Worm (Caenorhabditis elegans) whole organism, L4 larva: Measurements from ENCODE around the gene F42A6.5.

Experiments used
- D1046.2 ChIP-seq: fragments of 200-800 bp; sonication (Bioruptor generic); IDR thresholded peaks from 2 replicates; pipeline ENCODE4 v1.3.6; 2022; ENCODE audit warnings: missing genetic modification characterization, missing compliant biosample characterization
- F10B5.3 ChIP-seq: sonication (generic microtip); optimal IDR thresholded peaks from 2 replicates; lab custom pipeline; 2016; ENCODE audit warnings: mild to moderate bottlenecking, missing genetic modification characterization, missing compliant biosample characterization
- F26F4.8 ChIP-seq: fragments of 200-800 bp; sonication (Bioruptor generic); conservative IDR thresholded peaks from 2 replicates; pipeline ENCODE4 v1.3.6; 2022; ENCODE audit warnings: missing genetic modification characterization, missing compliant biosample characterization
- F37D6.2 ChIP-seq: sonication (generic microtip); optimal IDR thresholded peaks from 2 replicates; lab custom pipeline; 2016; ENCODE audit warnings: mild to moderate bottlenecking, missing genetic modification characterization, missing compliant biosample characterization
- F44E2.7 ChIP-seq: fragments of 200-800 bp; sonication (Bioruptor generic); IDR thresholded peaks from 2 replicates; pipeline ENCODE4 v2.1.2; 2022; ENCODE audit warnings: missing genetic modification characterization, missing compliant biosample characterization
- F49E8.2 ChIP-seq: sonication (generic microtip); optimal IDR thresholded peaks from 2 replicates; lab custom pipeline; 2016; ENCODE audit warnings: missing compliant biosample characterization, mild to moderate bottlenecking, missing genetic modification characterization, borderline replicate concordance
- Y105C5A.15 ChIP-seq: fragments of 200-800 bp; sonication (Bioruptor generic); IDR thresholded peaks from 2 replicates; pipeline ENCODE4 v1.3.6; 2022; ENCODE audit warnings: missing genetic modification characterization, missing compliant biosample characterization
- Y75B8A.6 ChIP-seq: fragments of 200-800 bp; sonication (Bioruptor generic); IDR thresholded peaks from 2 replicates; pipeline ENCODE4 v1.3.6; 2022; ENCODE audit warnings: missing genetic modification reagents, missing genetic modification characterization, missing compliant biosample characterization
- ZK337.2 ChIP-seq: fragments of 200-800 bp; sonication (Bioruptor generic); IDR thresholded peaks from 2 replicates; pipeline ENCODE4 v1.3.6; 2022; ENCODE audit warnings: missing genetic modification reagents, missing genetic modification characterization, missing compliant biosample characterization
- ZK546.5 ChIP-seq, 2 experiments: sonication (generic microtip); optimal IDR thresholded peaks; 2 replicates each; lab custom pipeline; 2017; ENCODE audit warnings: missing biosample characterization in 2 of 2, missing genetic modification characterization in 2 of 2
- aha-1 ChIP-seq: fragments of 150-350 bp; peaks from one replicate; lab custom pipeline; 2014; ENCODE audit warnings: missing biosample characterization, missing genetic modification characterization
- aly-2 ChIP-seq: sonication (generic microtip); optimal IDR thresholded peaks from 2 replicates; lab custom pipeline; 2018; ENCODE audit warnings: missing biosample characterization, missing genetic modification characterization
- ama-1 ChIP-seq: fragments of 150-350 bp; optimal IDR thresholded peaks from 2 replicates; lab custom pipeline; 2014; ENCODE audit warnings: inconsistent platforms, mixed read lengths
- ceh-28 ChIP-seq: fragments of 150-350 bp; optimal IDR thresholded peaks from 2 replicates; lab custom pipeline; 2014; ENCODE audit warnings: missing biosample characterization, missing genetic modification reagents, missing genetic modification characterization
- ceh-44 ChIP-seq: fragments of 200-800 bp; sonication (Bioruptor generic); IDR thresholded peaks from 2 replicates; pipeline ENCODE4 v1.3.6; 2022; ENCODE audit warnings: missing genetic modification reagents, missing genetic modification characterization, missing compliant biosample characterization
- ceh-82 ChIP-seq: sonication (generic microtip); optimal IDR thresholded peaks from 2 replicates; lab custom pipeline; 2017; ENCODE audit warnings: missing biosample characterization, missing genetic modification characterization
- ces-1 ChIP-seq: fragments of 150-350 bp; sonication (generic microtip); optimal IDR thresholded peaks from 4 replicates; lab custom pipeline; 2014; ENCODE audit warnings: missing biosample characterization, missing genetic modification reagents, missing genetic modification characterization
- cey-2 ChIP-seq: sonication (generic microtip); optimal IDR thresholded peaks from 3 replicates; lab custom pipeline; 2017; ENCODE audit warnings: missing genetic modification characterization, mild to moderate bottlenecking, missing compliant biosample characterization, antibody characterized with exemption, borderline replicate concordance; ENCODE audit not compliant: insufficient read depth
- daf-12 ChIP-seq: fragments of 150-350 bp; optimal IDR thresholded peaks from 2 replicates; lab custom pipeline; 2014; ENCODE audit warnings: missing biosample characterization, missing genetic modification reagents, missing genetic modification characterization
- dmd-8 ChIP-seq: fragments of 200-800 bp; sonication (Bioruptor generic); IDR thresholded peaks from 2 replicates; pipeline ENCODE4 v1.3.6; 2022; ENCODE audit warnings: missing genetic modification characterization, missing compliant biosample characterization
- dpl-1 ChIP-seq: fragments of 150-350 bp; optimal IDR thresholded peaks from 2 replicates; lab custom pipeline; 2014; ENCODE audit warnings: missing biosample characterization, missing genetic modification reagents, missing genetic modification characterization
- duxl-1 ChIP-seq: sonication (generic microtip); optimal IDR thresholded peaks from 2 replicates; lab custom pipeline; 2016; ENCODE audit warnings: mild to moderate bottlenecking, missing genetic modification characterization, moderate library complexity, missing compliant biosample characterization; ENCODE audit not compliant: poor library complexity
- dve-1 ChIP-seq: sonication (generic microtip); optimal IDR thresholded peaks from 2 replicates; lab custom pipeline; 2017; ENCODE audit warnings: antibody characterized with exemption, mild to moderate bottlenecking, missing genetic modification characterization, missing compliant biosample characterization; ENCODE audit not compliant: insufficient read depth
- fos-1 ChIP-seq: fragments of 150-350 bp; optimal IDR thresholded peaks from 2 replicates; lab custom pipeline; 2014; ENCODE audit warnings: missing biosample characterization, missing genetic modification characterization
- gei-8 ChIP-seq: fragments of 200-800 bp; sonication (Bioruptor generic); optimal IDR thresholded peaks from 2 replicates; lab custom pipeline; 2018; ENCODE audit warnings: mild to moderate bottlenecking, missing genetic modification characterization, missing compliant biosample characterization
- hif-1 ChIP-seq, 2 experiments: sonication (generic microtip); optimal IDR thresholded peaks; 2 replicates each; lab custom pipeline; 2016 to 2017; ENCODE audit warnings: missing compliant biosample characterization in 2 of 2, missing genetic modification characterization in 2 of 2, missing genetic modification reagents in 2 of 2, missing genotype in 2 of 2, mild to moderate bottlenecking in 1 of 2
- lin-13 ChIP-seq: fragments of 150-350 bp; optimal IDR thresholded peaks from 2 replicates; lab custom pipeline; 2014; ENCODE audit warnings: missing biosample characterization, missing genetic modification reagents, missing genetic modification characterization
- lin-29 ChIP-seq: fragments of 200-800 bp; sonication (Bioruptor generic); IDR thresholded peaks from 2 replicates; pipeline ENCODE4 v1.3.6; 2022; ENCODE audit warnings: missing genetic modification reagents, missing genetic modification characterization, missing compliant biosample characterization
- lin-38 ChIP-seq: fragments of 200-800 bp; sonication (Bioruptor generic); IDR thresholded peaks from 2 replicates; pipeline ENCODE4 v1.3.6; 2022; ENCODE audit warnings: missing genetic modification reagents, missing genetic modification characterization, missing compliant biosample characterization
- lin-39 ChIP-seq: fragments of 150-350 bp; optimal IDR thresholded peaks from 2 replicates; lab custom pipeline; 2014; ENCODE audit warnings: missing biosample characterization, missing genetic modification reagents, missing genetic modification characterization
- mdl-1 ChIP-seq, 2 experiments: fragments of 150-350 bp in 1 of 2; sonication (generic microtip) in 1 of 2; optimal IDR thresholded peaks; 2 replicates each; lab custom pipeline; 2014 to 2017; ENCODE audit warnings: missing biosample characterization in 2 of 2, missing genetic modification characterization in 2 of 2
- mdt-29 ChIP-seq: fragments of 200-800 bp; sonication (Bioruptor generic); IDR thresholded peaks from 2 replicates; pipeline ENCODE4 v1.3.6; 2022; ENCODE audit warnings: missing genetic modification reagents, missing genetic modification characterization, missing compliant biosample characterization
- mep-1 ChIP-seq: fragments of 150-350 bp; sonication (generic microtip); optimal IDR thresholded peaks from 3 replicates; lab custom pipeline; 2014; ENCODE audit warnings: missing biosample characterization, missing genetic modification characterization
- mes-2 ChIP-seq: sonication (generic microtip); optimal IDR thresholded peaks from 2 replicates; lab custom pipeline; 2016; ENCODE audit warnings: missing genotype, mild to moderate bottlenecking, missing genetic modification characterization, missing compliant biosample characterization; ENCODE audit not compliant: poor library complexity, severe bottlenecking
- mxl-2 ChIP-seq: fragments of 200-800 bp; sonication (Bioruptor generic); conservative IDR thresholded peaks from 2 replicates; pipeline ENCODE4 v1.3.6; 2022; ENCODE audit warnings: missing genetic modification reagents, missing genetic modification characterization, missing compliant biosample characterization
- nhr-10 ChIP-seq: fragments of 150-350 bp; optimal IDR thresholded peaks from 2 replicates; lab custom pipeline; 2014; ENCODE audit warnings: missing biosample characterization, missing genetic modification characterization
- nhr-111 ChIP-seq: fragments of 200-800 bp; sonication (Bioruptor generic); optimal IDR thresholded peaks from 2 replicates; lab custom pipeline; 2018; ENCODE audit warnings: mild to moderate bottlenecking, missing genetic modification characterization, missing compliant biosample characterization
- nhr-237 ChIP-seq: sonication (generic microtip); optimal IDR thresholded peaks from 2 replicates; lab custom pipeline; 2017; ENCODE audit warnings: missing biosample characterization, missing genetic modification characterization
- nhr-25 ChIP-seq: sonication (generic microtip); optimal IDR thresholded peaks from 2 replicates; lab custom pipeline; 2017; ENCODE audit warnings: missing genetic modification characterization, mild to moderate bottlenecking, missing compliant biosample characterization, antibody characterized with exemption, moderate library complexity, borderline replicate concordance; ENCODE audit not compliant: insufficient read depth
- nhr-28 ChIP-seq: fragments of 150-350 bp; optimal IDR thresholded peaks from 2 replicates; lab custom pipeline; 2014; ENCODE audit warnings: missing biosample characterization, missing genetic modification characterization
- nhr-42 ChIP-seq: fragments of 200-800 bp; sonication (Bioruptor generic); IDR thresholded peaks from 2 replicates; pipeline ENCODE4 v1.3.6; 2022; ENCODE audit warnings: missing genetic modification characterization, missing compliant biosample characterization
- nhr-76 ChIP-seq: fragments of 150-350 bp; optimal IDR thresholded peaks from 2 replicates; lab custom pipeline; 2014; ENCODE audit warnings: missing biosample characterization, missing genetic modification characterization
- nhr-77 ChIP-seq: fragments of 150-350 bp; optimal IDR thresholded peaks from 2 replicates; lab custom pipeline; 2014; ENCODE audit warnings: missing biosample characterization, missing genetic modification characterization
- sdz-12 ChIP-seq: fragments of 200-800 bp; sonication (Bioruptor generic); optimal IDR thresholded peaks from 2 replicates; lab custom pipeline; 2018; ENCODE audit warnings: mild to moderate bottlenecking, missing genetic modification characterization, missing compliant biosample characterization
- set-16 ChIP-seq: fragments of 200-800 bp; sonication (Bioruptor generic); IDR thresholded peaks from 2 replicates; pipeline ENCODE4 v1.3.6; 2022; ENCODE audit warnings: missing genetic modification reagents, missing genetic modification characterization, missing compliant biosample characterization
- snpc-4 ChIP-seq: fragments of 150-350 bp; optimal IDR thresholded peaks from 2 replicates; lab custom pipeline; 2014; ENCODE audit warnings: missing biosample characterization, missing genetic modification characterization
- spr-3 ChIP-seq: fragments of 200-800 bp; sonication (Bioruptor generic); optimal IDR thresholded peaks from 2 replicates; lab custom pipeline; 2018; ENCODE audit warnings: mild to moderate bottlenecking, missing genetic modification characterization, missing compliant biosample characterization
- tag-97 ChIP-seq: fragments of 200-800 bp; sonication (Bioruptor generic); IDR thresholded peaks from 2 replicates; pipeline ENCODE4 v1.3.6; 2022; ENCODE audit warnings: missing genetic modification characterization, missing compliant biosample characterization
- vab-7 ChIP-seq: fragments of 200-800 bp; sonication (Bioruptor generic); IDR thresholded peaks from 2 replicates; pipeline ENCODE4 v1.3.6; 2022; ENCODE audit warnings: missing genetic modification reagents, missing genetic modification characterization, missing compliant biosample characterization
- zag-1 ChIP-seq: fragments of 150-350 bp; optimal IDR thresholded peaks from 2 replicates; lab custom pipeline; 2014; ENCODE audit warnings: missing biosample characterization, missing genetic modification characterization
- zfp-2 ChIP-seq: sonication (generic microtip); optimal IDR thresholded peaks from 2 replicates; lab custom pipeline; 2016; ENCODE audit warnings: mild to moderate bottlenecking, missing genetic modification characterization, missing compliant biosample characterization
- zip-2 ChIP-seq: fragments of 150-350 bp; optimal IDR thresholded peaks from 2 replicates; lab custom pipeline; 2014; ENCODE audit warnings: missing biosample characterization, missing genetic modification characterization

Gene F42A6.5

ce11 chrIV:3338676-3339075 lies 7.0 kb upstream of the F42A6.5 start, which contains the start of gene hrpa-1 (continued):
- TF ChIP-seq nhr-25 (tag; lab: Kevin White, UChicago) (no peak), zip-2 (tag; lab: Kevin White, UChicago) (peak; percentile 67), F44E2.7 (GFP tag; lab: Robert Waterston, UW) (no peak), sdz-12 (GFP tag; lab: Kevin White, UChicago) (no peak), zag-1 (tag; lab: Kevin White, UChicago) (no peak), gei-8 (GFP tag; lab: Kevin White, UChicago) (no peak), nhr-111 (GFP tag; lab: Kevin White, UChicago) (no peak), nhr-77 (tag; lab: Kevin White, UChicago) (peak; percentile 17), nhr-237 (tag; lab: Kevin White, UChicago) (no peak), ceh-82 (no peak), dmd-8 (no peak), F37D6.2 (peak; percentile 60), nhr-42 (GFP tag; lab: Robert Waterston, UW) (no peak), lin-38 (GFP tag; lab: Robert Waterston, UW) (peak; percentile 83), Y75B8A.6 (GFP tag; lab: Robert Waterston, UW) (no peak), zfp-2 (tag; lab: Kevin White, UChicago) (no peak), mdt-29 (GFP tag; lab: Robert Waterston, UW) (no peak), daf-12 (tag; lab: Kevin White, UChicago) (no peak), vab-7 (GFP tag; lab: Robert Waterston, UW) (0 out of 2 replicates have a peak, but pooled peaks have one; percentile 8), set-16 (GFP tag; lab: Robert Waterston, UW) (no peak), hif-1 (tag; optimal IDR thresholded peaks at IDR 0.05; lab: Kevin White, UChicago) (peak in 1 of 2 experiments; percentile 64), F26F4.8 (GFP tag; lab: Robert Waterston, UW) (no peak), cey-2 (tag; lab: Kevin White, UChicago) (no peak), Y105C5A.15 (GFP tag; lab: Robert Waterston, UW) (no peak), lin-39 (tag; lab: Kevin White, UChicago) (no peak), mep-1 (peak; percentile 87), D1046.2 (GFP tag; lab: Robert Waterston, UW) (no peak), F10B5.3 (tag; lab: Kevin White, UChicago) (no peak), nhr-10 (tag; lab: Kevin White, UChicago) (no peak), fos-1 (no peak), mes-2 (tag; lab: Kevin White, UChicago) (peak; percentile 88), snpc-4 (tag; lab: Kevin White, UChicago) (peak; percentile 39), ZK546.5 (tag; optimal IDR thresholded peaks at IDR 0.05; lab: Kevin White, UChicago) (peak in 1 of 2 experiments; percentile 39), lin-13 (GFP tag; lab: Kevin White, UChicago) (peak; percentile 83), F49E8.2 (tag; lab: Kevin White, UChicago) (no peak), mdl-1 (tag; optimal IDR thresholded peaks at IDR 0.05; lab: Kevin White, UChicago) (peak in 1 of 2 experiments; percentile 64), ama-1 (lab: Kevin White, UChicago) (peak; percentile 94), aha-1 (tag; lab: Kevin White, UChicago) (peak; percentile 69), mxl-2 (GFP tag; lab: Robert Waterston, UW) (no peak), aly-2 (tag; lab: Kevin White, UChicago) (no peak), ZK337.2 (GFP tag; lab: Robert Waterston, UW) (no peak), ces-1 (no peak), dve-1 (peak; percentile 85), duxl-1 (peak; percentile 20), ceh-28 (tag; lab: Kevin White, UChicago) (no peak), tag-97 (GFP tag; lab: Robert Waterston, UW) (no peak), dpl-1 (GFP tag; lab: Kevin White, UChicago) (peak; percentile 98), ceh-44 (no peak), lin-29 (no peak), spr-3 (GFP tag; lab: Kevin White, UChicago) (no peak), nhr-76 (tag; lab: Kevin White, UChicago) (no peak), nhr-28 (tag; lab: Kevin White, UChicago) (peak; percentile 45)
